Fruit fly (Drosophila melanogaster): ENCODE measurements around the gene twy.

twy gene

dm6 chr3L:11819639-11820456 lies 26.8 kb upstream of the twy start (continued):
- no peak for TF ChIP-seq Usf (GFP tag; optimal IDR thresholded peaks at IDR 0.05)
- TF ChIP-seq pum (GFP tag; optimal IDR thresholded peaks at IDR 0.05) = no peak
- no peak for TF ChIP-seq ttk (GFP tag; IDR thresholded peaks at IDR 0.05)
- no peak for TF ChIP-seq toy (GFP tag; IDR thresholded peaks at IDR 0.05)
- no peak for TF ChIP-seq disco-r (GFP tag; optimal IDR thresholded peaks at IDR 0.05)
- no peak for TF ChIP-seq al (GFP tag; IDR thresholded peaks at IDR 0.05)
- no peak for TF ChIP-seq hkb (optimal IDR thresholded peaks at IDR 0.05)
- peak; percentile 44; the same call in 1 of the 2 replicates for TF ChIP-seq hkb (GFP tag; IDR thresholded peaks at IDR 0.05)
- no peak for TF ChIP-seq CG14050 (GFP tag; IDR thresholded peaks at IDR 0.05)
- no peak for TF ChIP-seq twi (tag; optimal IDR thresholded peaks at IDR 0.05)
- peak; percentile 0 for TF ChIP-seq HHEX (GFP tag; optimal IDR thresholded peaks at IDR 0.05)
- TF ChIP-seq cg (GFP tag; optimal IDR thresholded peaks at IDR 0.05) = peak; percentile 86
- TF ChIP-seq schlank (tag; optimal IDR thresholded peaks at IDR 0.05) = no peak
- TF ChIP-seq ase (GFP tag; IDR thresholded peaks at IDR 0.05) = peak; percentile 55; the same call in 1 of the 3 replicates
- TF ChIP-seq Stat92E (GFP tag; optimal IDR thresholded peaks at IDR 0.05) = peak in 1 of 3 experiments; percentile 36
- TF ChIP-seq aop (GFP tag; IDR thresholded peaks at IDR 0.05) = no peak
- no peak for TF ChIP-seq Sry-β (GFP tag; optimal IDR thresholded peaks at IDR 0.05)
- TF ChIP-seq CG10274 (GFP tag; optimal IDR thresholded peaks at IDR 0.05) = no peak
- peak; percentile 29; the same call in 1 of the 4 replicates for TF ChIP-seq Gug (GFP tag; IDR thresholded peaks at IDR 0.05)
- no peak for TF ChIP-seq insv (GFP tag; optimal IDR thresholded peaks at IDR 0.05)
- peak; percentile 27 for TF ChIP-seq Max (GFP tag; optimal IDR thresholded peaks at IDR 0.05)
- TF ChIP-seq pita (GFP tag; optimal IDR thresholded peaks at IDR 0.05) = no peak
- TF ChIP-seq ham (GFP tag; IDR thresholded peaks at IDR 0.05) = no peak
- peak in 1 of 2 experiments; percentile 85 for TF ChIP-seq Hr78 (GFP tag; optimal IDR thresholded peaks at IDR 0.05)
- TF ChIP-seq cato (GFP tag; optimal IDR thresholded peaks at IDR 0.05; ENCODE audit: borderline replicate concordance) = no peak
- TF ChIP-seq CG42726 (GFP tag; IDR thresholded peaks at IDR 0.05; ENCODE audit: partially characterized antibody) = no peak
- TF ChIP-seq wek (GFP tag; optimal IDR thresholded peaks at IDR 0.05) = peak; percentile 18
- TF ChIP-seq CG10209 (GFP tag; optimal IDR thresholded peaks at IDR 0.05) = no peak
- TF ChIP-seq en (GFP tag; optimal IDR thresholded peaks at IDR 0.05) = no peak
- TF ChIP-seq ssp (GFP tag; IDR thresholded peaks at IDR 0.05) = no peak
- TF ChIP-seq CG12942 (GFP tag; optimal IDR thresholded peaks at IDR 0.05) = no peak
- peak; percentile 63 for TF ChIP-seq sob (GFP tag; IDR thresholded peaks at IDR 0.05)
- TF ChIP-seq bab2 (GFP tag; optimal IDR thresholded peaks at IDR 0.05) = no peak
- TF ChIP-seq crc (GFP tag; optimal IDR thresholded peaks at IDR 0.05) = no peak
- TF ChIP-seq Xbp1 (GFP tag; optimal IDR thresholded peaks at IDR 0.05) = peak; percentile 42
- TF ChIP-seq jumu (GFP tag; optimal IDR thresholded peaks at IDR 0.05) = no peak
- peak; percentile 24 for TF ChIP-seq CG18262 (tag; optimal IDR thresholded peaks at IDR 0.05)
- TF ChIP-seq prd (optimal IDR thresholded peaks at IDR 0.05) = no peak
- peak; percentile 51; the same call in 2 of the 3 replicates for TF ChIP-seq prd (GFP tag; IDR thresholded peaks at IDR 0.05)
- TF ChIP-seq hbn (GFP tag; IDR thresholded peaks at IDR 0.05; ENCODE audit: partially characterized antibody) = no peak
- no peak for TF ChIP-seq CG13287 (GFP tag; IDR thresholded peaks at IDR 0.05; ENCODE audit: partially characterized antibody)
- no peak for TF ChIP-seq CG1529 (GFP tag; optimal IDR thresholded peaks at IDR 0.05)
- TF ChIP-seq CG6654 (GFP tag; optimal IDR thresholded peaks at IDR 0.05) = no peak
- TF ChIP-seq CG10543 (GFP tag; optimal IDR thresholded peaks at IDR 0.05) = no peak
- TF ChIP-seq ara (GFP tag; IDR thresholded peaks at IDR 0.05) = no peak
- TF ChIP-seq Hand (GFP tag; optimal IDR thresholded peaks at IDR 0.05) = peak; percentile 25
- TF ChIP-seq Myb (GFP tag; optimal IDR thresholded peaks at IDR 0.05) = no peak
- TF ChIP-seq org-1 (GFP tag; optimal IDR thresholded peaks at IDR 0.05) = no peak
- no peak for TF ChIP-seq CG8765 (GFP tag; IDR thresholded peaks at IDR 0.05)
- no peak for TF ChIP-seq CG3281 (GFP tag; optimal IDR thresholded peaks at IDR 0.05)
